Worm (Caenorhabditis elegans) whole organism, late embryonic: ENCODE results near the gene spp-5.

Experiments
- C38D4.7 ChIP-seq: fragments of 200-800 bp; sonication (Bioruptor generic); optimal IDR thresholded peaks from 2 replicates; lab custom pipeline; 2018; ENCODE audit warnings: mild to moderate bottlenecking, missing genetic modification characterization, moderate library complexity, missing compliant biosample characterization
- F13H6.1 ChIP-seq: sonication (generic microtip); optimal IDR thresholded peaks from 2 replicates; lab custom pipeline; 2016; ENCODE audit warnings: missing genetic modification characterization, missing compliant biosample characterization
- K02D7.2 ChIP-seq: sonication (generic microtip); optimal IDR thresholded peaks from 2 replicates; lab custom pipeline; 2017; ENCODE audit warnings: mild to moderate bottlenecking, missing genetic modification characterization, missing compliant biosample characterization
- Y22D7AL.16 ChIP-seq: sonication (generic microtip); optimal IDR thresholded peaks from 2 replicates; lab custom pipeline; 2016; ENCODE audit warnings: missing genetic modification characterization, missing compliant biosample characterization
- ceh-14 ChIP-seq: sonication (generic microtip); optimal IDR thresholded peaks from 2 replicates; lab custom pipeline; 2016; ENCODE audit warnings: missing genotype, missing genetic modification characterization, missing compliant biosample characterization
- ceh-18 ChIP-seq: sonication (generic microtip); optimal IDR thresholded peaks from 2 replicates; lab custom pipeline; 2016; ENCODE audit warnings: missing genetic modification characterization, missing compliant biosample characterization
- ceh-19 ChIP-seq: fragments of 200-800 bp; sonication (Bioruptor generic); optimal IDR thresholded peaks from 2 replicates; lab custom pipeline; 2018; ENCODE audit warnings: mild to moderate bottlenecking, missing genetic modification characterization, missing compliant biosample characterization
- ceh-2 ChIP-seq: sonication (generic microtip); optimal IDR thresholded peaks from 2 replicates; lab custom pipeline; 2016; ENCODE audit warnings: missing genotype, missing genetic modification characterization, missing compliant biosample characterization
- ceh-22 ChIP-seq: sonication (generic microtip); optimal IDR thresholded peaks from 2 replicates; lab custom pipeline; 2017; ENCODE audit warnings: missing biosample characterization, missing genetic modification characterization
- ceh-24 ChIP-seq: sonication (generic microtip); optimal IDR thresholded peaks from 2 replicates; lab custom pipeline; 2016; ENCODE audit warnings: mild to moderate bottlenecking, missing genetic modification characterization, missing compliant biosample characterization
- ceh-31 ChIP-seq: sonication (generic microtip); optimal IDR thresholded peaks from 2 replicates; lab custom pipeline; 2016; ENCODE audit warnings: missing genetic modification characterization, missing compliant biosample characterization
- ceh-48 ChIP-seq: sonication (generic microtip); optimal IDR thresholded peaks from 2 replicates; lab custom pipeline; 2016; ENCODE audit warnings: missing genetic modification characterization, inconsistent platforms, missing compliant biosample characterization
- ceh-9 ChIP-seq: sonication (generic microtip); optimal IDR thresholded peaks from 2 replicates; lab custom pipeline; 2016; ENCODE audit warnings: mild to moderate bottlenecking, missing genetic modification characterization, inconsistent platforms, missing compliant biosample characterization
- che-1 ChIP-seq: sonication (generic microtip); optimal IDR thresholded peaks from 2 replicates; lab custom pipeline; 2016; ENCODE audit warnings: mild to moderate bottlenecking, missing genetic modification characterization, missing compliant biosample characterization
- dmd-4 ChIP-seq: sonication (generic microtip); optimal IDR thresholded peaks from 2 replicates; lab custom pipeline; 2016; ENCODE audit warnings: borderline replicate concordance, missing genetic modification characterization, missing compliant biosample characterization
- dve-1 ChIP-seq: sonication (generic microtip); optimal IDR thresholded peaks from 2 replicates; lab custom pipeline; 2017; ENCODE audit warnings: antibody characterized with exemption, mild to moderate bottlenecking, missing genetic modification characterization, missing compliant biosample characterization
- elt-2 ChIP-seq: sonication (generic microtip); optimal IDR thresholded peaks from 2 replicates; lab custom pipeline; 2016; ENCODE audit warnings: missing genetic modification reagents, missing genetic modification characterization, missing compliant biosample characterization
- elt-4 ChIP-seq: sonication (generic microtip); optimal IDR thresholded peaks from 2 replicates; lab custom pipeline; 2016; ENCODE audit warnings: missing genetic modification characterization, missing compliant biosample characterization
- eyg-1 ChIP-seq: sonication (generic microtip); optimal IDR thresholded peaks from 2 replicates; lab custom pipeline; 2016; ENCODE audit warnings: missing genotype, missing genetic modification characterization, missing compliant biosample characterization
- hlh-13 ChIP-seq: fragments of 200-800 bp; sonication (Bioruptor generic); optimal IDR thresholded peaks from 2 replicates; lab custom pipeline; 2018; ENCODE audit warnings: mild to moderate bottlenecking, missing genetic modification characterization, missing compliant biosample characterization
- hlh-6 ChIP-seq: sonication (generic microtip); optimal IDR thresholded peaks from 2 replicates; lab custom pipeline; 2016; ENCODE audit warnings: missing genotype, missing genetic modification characterization, missing compliant biosample characterization
- hlh-8 ChIP-seq: sonication (generic microtip); optimal IDR thresholded peaks from 2 replicates; lab custom pipeline; 2016; ENCODE audit warnings: missing genotype, missing genetic modification characterization, missing compliant biosample characterization
- lin-11 ChIP-seq: fragments of 200-800 bp; sonication (Bioruptor generic); optimal IDR thresholded peaks from 2 replicates; lab custom pipeline; 2018; ENCODE audit warnings: mild to moderate bottlenecking, missing genetic modification characterization, missing compliant biosample characterization
- nfya-1 ChIP-seq: sonication (generic microtip); optimal IDR thresholded peaks from 2 replicates; lab custom pipeline; 2017; ENCODE audit warnings: missing genetic modification characterization, mild to moderate bottlenecking, missing compliant biosample characterization, antibody characterized with exemption, moderate library complexity
- nhr-11 ChIP-seq: fragments of 150-350 bp; optimal IDR thresholded peaks from 2 replicates; lab custom pipeline; 2014; ENCODE audit warnings: missing biosample characterization, missing genetic modification characterization
- odd-2 ChIP-seq: sonication (generic microtip); optimal IDR thresholded peaks from 2 replicates; lab custom pipeline; 2017; ENCODE audit warnings: antibody characterized with exemption, mild to moderate bottlenecking, missing genetic modification characterization, missing compliant biosample characterization
- pax-1 ChIP-seq: fragments of 150-350 bp; optimal IDR thresholded peaks from 2 replicates; lab custom pipeline; 2014; ENCODE audit warnings: missing biosample characterization, missing genetic modification characterization
- pha-2 ChIP-seq: sonication (generic microtip); optimal IDR thresholded peaks from 2 replicates; lab custom pipeline; 2017; ENCODE audit warnings: mild to moderate bottlenecking, missing genetic modification characterization, missing compliant biosample characterization
- ref-2 ChIP-seq: sonication (generic microtip); optimal IDR thresholded peaks from 2 replicates; lab custom pipeline; 2016; ENCODE audit warnings: missing genetic modification characterization, missing compliant biosample characterization
- sdc-2 ChIP-seq: sonication (generic microtip); optimal IDR thresholded peaks from 2 replicates; lab custom pipeline; 2016; ENCODE audit warnings: missing genotype, missing genetic modification characterization, missing compliant biosample characterization
- tbx-2 ChIP-seq: sonication (generic microtip); optimal IDR thresholded peaks from 2 replicates; lab custom pipeline; 2016; ENCODE audit warnings: missing genetic modification characterization, missing compliant biosample characterization
- ttx-3 ChIP-seq: sonication (generic microtip); optimal IDR thresholded peaks from 2 replicates; lab custom pipeline; 2016; ENCODE audit warnings: missing genetic modification reagents, missing genetic modification characterization, missing compliant biosample characterization
- unc-42 ChIP-seq: sonication (generic microtip); optimal IDR thresholded peaks from 2 replicates; lab custom pipeline; 2016; ENCODE audit warnings: missing genotype, missing genetic modification characterization, missing compliant biosample characterization
- unc-55 ChIP-seq: sonication (generic microtip); optimal IDR thresholded peaks from 2 replicates; lab custom pipeline; 2017; ENCODE audit warnings: missing biosample characterization, missing genetic modification reagents, missing genetic modification characterization
- unc-86 ChIP-seq: sonication (generic microtip); optimal IDR thresholded peaks from 2 replicates; lab custom pipeline; 2016; ENCODE audit warnings: missing genetic modification characterization, missing compliant biosample characterization
- zip-5 ChIP-seq: sonication (generic microtip); optimal IDR thresholded peaks from 2 replicates; lab custom pipeline; 2016; ENCODE audit warnings: missing genetic modification characterization, missing compliant biosample characterization

The spp-5 gene

DNA sequence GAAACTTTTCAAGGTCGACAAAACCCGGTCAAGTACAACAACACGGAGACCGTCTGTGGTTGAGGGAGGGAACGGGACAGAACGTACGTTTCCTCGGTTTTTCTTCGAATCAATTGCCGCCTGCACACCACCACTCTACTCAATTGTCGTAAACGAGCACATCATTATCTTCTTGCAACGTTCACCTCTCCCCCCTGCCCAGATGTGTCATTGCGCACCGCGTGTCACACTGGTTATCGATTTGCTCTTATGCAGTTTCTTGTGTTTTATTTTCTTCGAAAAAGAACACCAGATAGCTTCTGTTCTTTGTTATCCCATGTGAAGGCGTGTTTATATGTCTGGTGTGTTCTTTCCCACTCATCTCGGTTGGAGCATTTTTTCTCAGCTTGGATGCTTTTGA, 30.6 kb downstream of the spp-5 start:
- TF ChIP-seq elt-4 (tag; lab: Kevin White, UChicago) (no peak), zip-5 (no peak), pax-1 (no peak), sdc-2 (tag; lab: Kevin White, UChicago) (peak; percentile 91), ceh-31 (tag; lab: Kevin White, UChicago) (no peak), elt-2 (peak; percentile 17), unc-55 (no peak), ceh-24 (tag; lab: Kevin White, UChicago) (no peak), ceh-9 (tag; lab: Kevin White, UChicago) (no peak), dmd-4 (tag; lab: Kevin White, UChicago) (no peak), ceh-19 (no peak), ttx-3 (tag; lab: Kevin White, UChicago) (no peak), F13H6.1 (tag; lab: Kevin White, UChicago) (no peak), pha-2 (tag; lab: Kevin White, UChicago) (no peak), Y22D7AL.16 (tag; lab: Kevin White, UChicago) (no peak), ref-2 (no peak), ceh-48 (peak; percentile 25)

- TF ChIP-seq ceh-31 (tag; lab: Kevin White, UChicago) = peak; percentile 77
- peak; percentile 29 for TF ChIP-seq nfya-1 (tag; lab: Kevin White, UChicago)
- TF ChIP-seq ceh-18 (tag; lab: Kevin White, UChicago) = peak; percentile 21
- TF ChIP-seq ceh-2 (tag; lab: Kevin White, UChicago) = no peak
- TF ChIP-seq tbx-2 (tag; lab: Kevin White, UChicago) = peak; percentile 53
- TF ChIP-seq ceh-48 = peak; percentile 35
- no peak for TF ChIP-seq C38D4.7 (GFP tag; lab: Kevin White, UChicago)
- TF ChIP-seq unc-42 (tag; lab: Kevin White, UChicago) = peak; percentile 70
- peak; percentile 16 for TF ChIP-seq unc-55
- TF ChIP-seq elt-2 = no peak
- TF ChIP-seq, all 69 proteins: peak for 7
Measured at ce11 chrX:7284724-7285184, 35.4 kb downstream of the spp-5 start.

ce11 chrX:7283136-7283535, 37.0 kb downstream of the spp-5 start:
- TF ChIP-seq hlh-6 (tag; lab: Kevin White, UChicago) = no peak
- no peak for TF ChIP-seq K02D7.2 (tag; lab: Kevin White, UChicago)
- TF ChIP-seq ttx-3 (tag; lab: Kevin White, UChicago) = no peak
- no peak for TF ChIP-seq ceh-22 (tag; lab: Kevin White, UChicago)
- no peak for TF ChIP-seq hlh-13
- TF ChIP-seq dve-1 = no peak
- no peak for TF ChIP-seq hlh-8 (tag; lab: Kevin White, UChicago)
- TF ChIP-seq lin-11 (tag; lab: Kevin White, UChicago) = no peak
- no peak for TF ChIP-seq ceh-14 (tag; lab: Kevin White, UChicago)
- TF ChIP-seq odd-2 = no peak
- TF ChIP-seq che-1 = no peak
- no peak for TF ChIP-seq unc-86
- TF ChIP-seq nhr-11 = no peak
- TF ChIP-seq, all 69 proteins: peak for 0

- TF ChIP-seq ceh-24 (tag; lab: Kevin White, UChicago) (no peak), unc-42 (tag; lab: Kevin White, UChicago) (peak; percentile 94)
Measured at ce11 chrX:7281347-7281746, 38.8 kb downstream of the spp-5 start.

ce11 chrX:7279671-7280389, 40.3 kb downstream of the spp-5 start, which contains the start of gene unc-10:
unc-10 (minus strand) TSS chrX:7280322.
- TF ChIP-seq unc-55 = no peak
- TF ChIP-seq eyg-1 = no peak
